Worm (Caenorhabditis elegans): ENCODE measurements around the gene sek-4.

sek-4 gene

ce11 chrX:5373597-5373996, 1.3 kb upstream of the sek-4 start:
- TF ChIP-seq dve-1 (tag; optimal IDR thresholded peaks at IDR 0.05), result no peak
- no peak for TF ChIP-seq ceh-9 (tag; optimal IDR thresholded peaks at IDR 0.05)
- TF ChIP-seq elt-2 (tag; optimal IDR thresholded peaks at IDR 0.05), result no peak
- no peak for TF ChIP-seq che-1 (tag; optimal IDR thresholded peaks at IDR 0.05)
- no peak for TF ChIP-seq sox-2 (GFP tag; IDR thresholded peaks at IDR 0.05)
- TF ChIP-seq lin-11 (tag; optimal IDR thresholded peaks at IDR 0.05), result no peak

- TF ChIP-seq sox-2 (GFP tag; IDR thresholded peaks at IDR 0.05), result no peak
- no peak for TF ChIP-seq zip-5 (tag; optimal IDR thresholded peaks at IDR 0.05)
- TF ChIP-seq ceh-31 (tag; optimal IDR thresholded peaks at IDR 0.05), result no peak
These were observed 2.4 kb downstream of the sek-4 start, which contains the start of gene sek-5 for ce11 chrX:5377307-5377706. Gene sek-5, plus strand, starts transcription at chrX:5377607.

DNA sequence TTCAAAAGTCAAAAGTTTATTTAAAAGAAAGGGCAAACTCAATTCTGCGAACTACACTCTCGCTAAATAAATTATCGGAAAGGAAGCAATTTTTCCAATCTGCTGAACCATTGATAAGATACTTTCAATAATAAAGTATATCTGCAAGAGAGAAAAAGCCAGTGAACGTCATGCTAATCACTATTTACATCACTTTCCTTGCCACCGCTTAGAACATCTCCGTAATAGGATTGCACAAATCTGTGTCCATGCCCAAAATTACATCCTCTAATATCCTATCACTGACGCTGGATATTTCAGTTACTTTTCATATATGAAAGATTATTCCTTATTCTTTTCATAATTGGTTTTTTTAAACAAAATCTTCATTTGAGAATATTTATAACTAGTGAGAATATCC, 7.9 kb downstream of the sek-4 start:
- TF ChIP-seq che-1 (tag; optimal IDR thresholded peaks at IDR 0.05), result no peak

DNA sequence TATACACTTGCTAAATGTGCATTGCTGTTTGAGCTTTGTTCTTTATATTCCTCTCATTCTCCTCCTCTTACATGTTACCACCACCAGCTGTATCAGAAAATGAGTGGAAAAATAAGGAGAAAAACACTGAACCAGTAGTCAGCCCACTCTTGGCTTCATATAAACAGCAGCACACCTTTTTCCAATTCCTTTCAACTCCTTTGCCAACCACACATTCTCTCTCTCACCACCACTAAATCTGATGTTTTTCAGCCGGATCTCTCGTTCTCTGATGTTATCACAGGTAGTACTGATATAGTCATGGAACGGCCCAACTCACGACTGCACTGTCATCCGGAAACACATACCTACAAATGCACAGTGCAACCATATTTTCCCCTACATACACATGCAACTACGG, 11.7 kb downstream of the sek-4 start, which contains the start of gene kcnl-3:
kcnl-3 (plus strand) TSS at position 301 of the 400 bp plus-strand sequence.
- no peak for TF ChIP-seq F13H6.1 (tag; optimal IDR thresholded peaks at IDR 0.05)
- TF ChIP-seq sox-4 (tag; optimal IDR thresholded peaks at IDR 0.05), result no peak
- no peak for TF ChIP-seq dmd-4 (tag; optimal IDR thresholded peaks at IDR 0.05; ENCODE audit: borderline replicate concordance)
- no peak for TF ChIP-seq lin-11 (tag; optimal IDR thresholded peaks at IDR 0.05)
- TF ChIP-seq pat-9 (tag; optimal IDR thresholded peaks at IDR 0.05), result no peak
- TF ChIP-seq tbx-7 (tag; optimal IDR thresholded peaks at IDR 0.05), result no peak
- no peak for TF ChIP-seq hlh-13 (GFP tag; optimal IDR thresholded peaks at IDR 0.05)
- TF ChIP-seq ceh-19 (GFP tag; optimal IDR thresholded peaks at IDR 0.05), result no peak
- TF ChIP-seq ceh-30 (tag; optimal IDR thresholded peaks at IDR 0.05), result no peak
- TF ChIP-seq fkh-6 (tag; optimal IDR thresholded peaks at IDR 0.05), result no peak
- no peak for TF ChIP-seq pag-3 (tag; optimal IDR thresholded peaks at IDR 0.05; ENCODE audit: borderline replicate concordance)
- TF ChIP-seq ahr-1 (tag; optimal IDR thresholded peaks at IDR 0.05), result no peak
- no peak for TF ChIP-seq nfya-1 (tag; optimal IDR thresholded peaks at IDR 0.05)

ce11 chrX:5387629-5388028, 12.8 kb downstream of the sek-4 start:
- TF ChIP-seq Y22D7AL.16 (tag; optimal IDR thresholded peaks at IDR 0.05) (no peak), rnt-1 (tag; optimal IDR thresholded peaks at IDR 0.05) (no peak), ceh-34 (tag; optimal IDR thresholded peaks at IDR 0.05) (no peak), ceh-2 (tag; optimal IDR thresholded peaks at IDR 0.05) (no peak), lim-6 (tag; optimal IDR thresholded peaks at IDR 0.05) (no peak), fkh-10 (GFP tag; optimal IDR thresholded peaks at IDR 0.05) (no peak), ceh-19 (GFP tag; optimal IDR thresholded peaks at IDR 0.05) (no peak), hlh-13 (GFP tag; optimal IDR thresholded peaks at IDR 0.05) (no peak), elt-2 (tag; optimal IDR thresholded peaks at IDR 0.05) (no peak), pag-3 (tag; optimal IDR thresholded peaks at IDR 0.05; ENCODE audit: borderline replicate concordance) (no peak), ref-2 (tag; optimal IDR thresholded peaks at IDR 0.05) (no peak), ztf-16 (tag; optimal IDR thresholded peaks at IDR 0.05) (no peak), ceh-30 (tag; optimal IDR thresholded peaks at IDR 0.05) (no peak), C38D4.7 (GFP tag; optimal IDR thresholded peaks at IDR 0.05) (no peak)

ce11 chrX:5397300-5397699, 22.4 kb downstream of the sek-4 start, which contains the start of gene C03F11.2:
Gene C03F11.2, minus strand, starts transcription at chrX:5397400.
- no peak for TF ChIP-seq ceh-34 (tag; optimal IDR thresholded peaks at IDR 0.05)
- TF ChIP-seq sox-4 (tag; optimal IDR thresholded peaks at IDR 0.05), result no peak
- no peak for TF ChIP-seq hlh-6 (tag; optimal IDR thresholded peaks at IDR 0.05)
- no peak for TF ChIP-seq che-1 (tag; optimal IDR thresholded peaks at IDR 0.05)
- no peak for TF ChIP-seq lim-6 (tag; optimal IDR thresholded peaks at IDR 0.05)
- no peak for TF ChIP-seq pros-1 (tag; optimal IDR thresholded peaks at IDR 0.05)
- no peak for TF ChIP-seq unc-3 (GFP tag; conservative IDR thresholded peaks at IDR 0.05)
- TF ChIP-seq unc-3 (tag; optimal IDR thresholded peaks at IDR 0.05), result no peak
- TF ChIP-seq nhr-232 (tag; optimal IDR thresholded peaks at IDR 0.05), result no peak
- no peak for TF ChIP-seq ceh-9 (tag; optimal IDR thresholded peaks at IDR 0.05)
- no peak for TF ChIP-seq lin-11 (tag; optimal IDR thresholded peaks at IDR 0.05)
- TF ChIP-seq ceh-18 (tag; optimal IDR thresholded peaks at IDR 0.05), result no peak
- no peak for TF ChIP-seq syd-9 (tag; optimal IDR thresholded peaks at IDR 0.05)
- TF ChIP-seq ceh-30 (tag; optimal IDR thresholded peaks at IDR 0.05), result no peak
- no peak for TF ChIP-seq mec-3 (tag; optimal IDR thresholded peaks at IDR 0.05; ENCODE audit: borderline replicate concordance)
- no peak for TF ChIP-seq ceh-14 (tag; optimal IDR thresholded peaks at IDR 0.05)
- no peak for TF ChIP-seq ztf-16 (tag; optimal IDR thresholded peaks at IDR 0.05)
